Fruit fly (Drosophila melanogaster) whole organism, embryonic: ENCODE results near the gene CG16719.

Experiments
- CG10321 ChIP-seq: fragments of 200-800 bp; sonication (Bioruptor generic); IDR thresholded peaks from 2 replicates; pipeline ENCODE4 v1.3.6; 2022; ENCODE audit warnings: missing biosample characterization, missing genetic modification characterization
- CG10979 ChIP-seq: fragments of 200-800 bp; sonication (Bioruptor generic); optimal IDR thresholded peaks from 2 replicates; lab custom pipeline; 2018; ENCODE audit warnings: missing biosample characterization, mild to moderate bottlenecking, missing genetic modification characterization, moderate library complexity
- CG11696 ChIP-seq: fragments of 200-800 bp; sonication (Bioruptor generic); IDR thresholded peaks from 2 replicates; pipeline ENCODE4 v1.3.6; 2022; ENCODE audit warnings: missing biosample characterization, missing genetic modification characterization
- CG11723 ChIP-seq: fragments of 200-800 bp; sonication (Bioruptor generic); optimal IDR thresholded peaks from 2 replicates; lab custom pipeline; 2017; ENCODE audit warnings: missing biosample characterization, mild to moderate bottlenecking, missing genetic modification characterization
- CG13123 ChIP-seq: fragments of 200-800 bp; sonication (Bioruptor generic); optimal IDR thresholded peaks from 2 replicates; lab custom pipeline; 2016; ENCODE audit warnings: missing biosample characterization, missing genetic modification characterization
- CG15011 ChIP-seq: fragments of 200-800 bp; sonication (Bioruptor generic); optimal IDR thresholded peaks from 3 replicates; lab custom pipeline; 2018; ENCODE audit warnings: missing biosample characterization, mild to moderate bottlenecking, missing genetic modification characterization
- CG15696 ChIP-seq: fragments of 200-800 bp; sonication (Bioruptor generic); optimal IDR thresholded peaks from 2 replicates; lab custom pipeline; 2019; ENCODE audit warnings: missing biosample characterization, mild to moderate bottlenecking, missing genetic modification characterization, moderate library complexity
- CG16813 ChIP-seq: fragments of 200-800 bp; sonication (Bioruptor generic); IDR thresholded peaks from 3 replicates; pipeline ENCODE4 v1.3.6; 2022; ENCODE audit warnings: missing biosample characterization, missing genetic modification characterization; ENCODE audit not compliant: partially characterized antibody
- CG17829 ChIP-seq: fragments of 200-800 bp; optimal IDR thresholded peaks from 2 replicates; lab custom pipeline; 2019; ENCODE audit warnings: missing biosample characterization, mild to moderate bottlenecking, missing genetic modification characterization, moderate library complexity
- CG2116 ChIP-seq: fragments of 200-800 bp; sonication (Bioruptor generic); optimal IDR thresholded peaks from 3 replicates; lab custom pipeline; 2018; ENCODE audit warnings: missing biosample characterization, mild to moderate bottlenecking, missing genetic modification characterization
- CG2889 ChIP-seq: fragments of 200-800 bp; sonication (Bioruptor generic); IDR thresholded peaks from 3 replicates; pipeline ENCODE4 v1.3.6; 2022; ENCODE audit warnings: missing biosample characterization, missing genetic modification characterization
- CG30403 ChIP-seq: fragments of 200-800 bp; sonication (Bioruptor generic); optimal IDR thresholded peaks from 3 replicates; lab custom pipeline; 2016; ENCODE audit warnings: missing biosample characterization, missing genetic modification characterization
- CG30431 ChIP-seq: fragments of 200-800 bp; sonication (Bioruptor generic); optimal IDR thresholded peaks from 2 replicates; lab custom pipeline; 2017; ENCODE audit warnings: missing biosample characterization, missing genetic modification characterization
- CG32532 ChIP-seq: fragments of 200-800 bp; sonication (Bioruptor generic); IDR thresholded peaks from 2 replicates; pipeline ENCODE4 v1.3.6; 2022; ENCODE audit warnings: missing biosample characterization, missing genetic modification characterization
- CG4282 ChIP-seq: fragments of 200-800 bp; sonication (Bioruptor generic); optimal IDR thresholded peaks from 2 replicates; lab custom pipeline; 2016; ENCODE audit warnings: missing biosample characterization, missing genetic modification characterization
- CG6175 ChIP-seq: fragments of 200-800 bp; sonication (Bioruptor generic); IDR thresholded peaks from 3 replicates; pipeline ENCODE4 v1.3.6; 2022; ENCODE audit warnings: missing biosample characterization, missing genetic modification characterization
- CG7928 ChIP-seq: fragments of 200-800 bp; sonication (Bioruptor generic); optimal IDR thresholded peaks from 2 replicates; lab custom pipeline; 2017; ENCODE audit warnings: missing biosample characterization, mild to moderate bottlenecking, missing genetic modification characterization
- CG8290 ChIP-seq, 3 experiments: fragments of 200-800 bp; sonication (Bioruptor generic); optimal IDR thresholded peaks; 2 replicates each; lab custom pipeline; 2016 to 2019; ENCODE audit warnings: missing biosample characterization in 3 of 3, missing genetic modification characterization in 3 of 3, mild to moderate bottlenecking in 2 of 3, moderate library complexity in 1 of 3
- CG8765 ChIP-seq: fragments of 200-800 bp; sonication (Bioruptor generic); IDR thresholded peaks from 2 replicates; pipeline ENCODE4 v1.3.6; 2022; ENCODE audit warnings: missing biosample characterization, missing genetic modification characterization
- Chrac-16 ChIP-seq: fragments of 200-800 bp; sonication (Bioruptor generic); optimal IDR thresholded peaks from 3 replicates; lab custom pipeline; 2016; ENCODE audit warnings: missing biosample characterization, missing genetic modification characterization
- D ChIP-seq, 2 experiments: fragments of 200-800 bp in 1 of 2; fragments of >200 bp in 1 of 2; sonication (Bioruptor generic) in 1 of 2; optimal IDR thresholded peaks; 2 replicates in 1 of 2; 3 replicates in 1 of 2; lab custom pipeline; 2017; ENCODE audit warnings: mild to moderate bottlenecking in 1 of 2, missing biosample characterization in 1 of 2, missing genetic modification characterization in 1 of 2, missing genetic modification reagents in 1 of 2
- Dbx ChIP-seq: fragments of 200-800 bp; sonication (Bioruptor generic); IDR thresholded peaks from 3 replicates; pipeline ENCODE4 v1.3.6; 2022; ENCODE audit warnings: missing biosample characterization, missing genetic modification characterization
- Eip74EF ChIP-seq, 2 experiments: fragments of 200-800 bp in 1 of 2; fragments of >200 bp in 1 of 2; sonication (Bioruptor generic) in 1 of 2; optimal IDR thresholded peaks; 2 replicates each; lab custom pipeline; 2017 to 2019; ENCODE audit warnings: missing biosample characterization in 2 of 2, missing genetic modification characterization in 2 of 2, mild to moderate bottlenecking in 1 of 2, moderate library complexity in 1 of 2
- GATAe ChIP-seq: fragments of 200-800 bp; sonication (Bioruptor generic); conservative IDR thresholded peaks from 2 replicates; pipeline ENCODE4 v1.3.6; 2022; ENCODE audit warnings: missing biosample characterization, missing genetic modification characterization
- Hmr ChIP-seq: fragments of 200-800 bp; sonication (Bioruptor generic); optimal IDR thresholded peaks from 3 replicates; lab custom pipeline; 2017; ENCODE audit warnings: mild to moderate bottlenecking, missing biosample characterization, missing genetic modification reagents, missing genetic modification characterization
- Hmx ChIP-seq: fragments of 200-800 bp; sonication (Bioruptor generic); optimal IDR thresholded peaks from 2 replicates; lab custom pipeline; 2016; ENCODE audit warnings: missing biosample characterization, missing genetic modification characterization
- Hr51 ChIP-seq, 2 experiments: fragments of 200-800 bp; sonication (Bioruptor generic); optimal IDR thresholded peaks; 2 replicates in 1 of 2; 3 replicates in 1 of 2; lab custom pipeline; 2016 to 2018; ENCODE audit warnings: missing biosample characterization in 2 of 2, missing genetic modification characterization in 2 of 2, mild to moderate bottlenecking in 1 of 2, moderate library complexity in 1 of 2
- Med ChIP-seq: fragments of 200-800 bp; sonication (Bioruptor generic); peaks from one replicate; lab custom pipeline; 2016; ENCODE audit warnings: missing biosample characterization, missing genetic modification characterization, mild to moderate bottlenecking, inconsistent platforms, moderate library complexity
- Meics ChIP-seq: fragments of 200-800 bp; sonication (Bioruptor generic); optimal IDR thresholded peaks from 2 replicates; lab custom pipeline; 2017; ENCODE audit warnings: missing biosample characterization, mild to moderate bottlenecking, missing genetic modification characterization
- NFAT ChIP-seq: fragments of 200-800 bp; sonication (Bioruptor generic); IDR thresholded peaks from 2 replicates; pipeline ENCODE4 v1.3.6; 2022; ENCODE audit warnings: missing biosample characterization, missing genetic modification characterization
- Ssrp ChIP-seq: fragments of 200-800 bp; sonication (Bioruptor generic); optimal IDR thresholded peaks from 2 replicates; lab custom pipeline; 2018; ENCODE audit warnings: missing biosample characterization, mild to moderate bottlenecking, missing genetic modification characterization, moderate library complexity
- Taf1 ChIP-seq: fragments of 200-800 bp; sonication (Bioruptor generic); IDR thresholded peaks from 2 replicates; pipeline ENCODE4 v1.3.6; 2022; ENCODE audit warnings: missing biosample characterization, missing genetic modification characterization
- Trl ChIP-seq, 3 experiments: fragments of >200 bp in 2 of 3; fragments of 200-800 bp in 1 of 3; sonication (Bioruptor generic) in 1 of 3; optimal IDR thresholded peaks; 2 replicates in 1 of 3; 3 replicates in 2 of 3; lab custom pipeline; 2016 to 2017; ENCODE audit warnings: missing biosample characterization in 1 of 3, missing genetic modification characterization in 1 of 3
- Usf ChIP-seq: fragments of 200-800 bp; sonication (Bioruptor generic); optimal IDR thresholded peaks from 2 replicates; lab custom pipeline; 2017; ENCODE audit warnings: missing genotype, missing biosample characterization, missing genetic modification characterization
- dpn ChIP-seq, 2 experiments: fragments of 200-800 bp; sonication (Bioruptor generic); optimal IDR thresholded peaks; 3 replicates each; lab custom pipeline; 2016; ENCODE audit warnings: missing biosample characterization in 2 of 2, missing genetic modification characterization in 2 of 2
- ewg ChIP-seq: fragments of 200-800 bp; sonication (Bioruptor generic); optimal IDR thresholded peaks from 3 replicates; lab custom pipeline; 2017; ENCODE audit warnings: mild to moderate bottlenecking, missing biosample characterization, missing genetic modification reagents, missing genetic modification characterization
- fd3F ChIP-seq: fragments of 200-800 bp; sonication (Bioruptor generic); optimal IDR thresholded peaks from 2 replicates; lab custom pipeline; 2018; ENCODE audit warnings: missing biosample characterization, mild to moderate bottlenecking, missing genetic modification characterization, moderate library complexity
- ftz-f1 ChIP-seq: fragments of 200-800 bp; sonication (Bioruptor generic); optimal IDR thresholded peaks from 2 replicates; lab custom pipeline; 2016; ENCODE audit warnings: missing biosample characterization, missing genetic modification characterization
- kay ChIP-seq: fragments of 200-800 bp; sonication (Bioruptor generic); optimal IDR thresholded peaks from 2 replicates; lab custom pipeline; 2016; ENCODE audit warnings: missing biosample characterization, missing genetic modification characterization
- nerfin-1 ChIP-seq: fragments of 200-800 bp; sonication (Bioruptor generic); optimal IDR thresholded peaks from 3 replicates; lab custom pipeline; 2019; ENCODE audit warnings: missing biosample characterization, mild to moderate bottlenecking, missing genetic modification characterization, moderate library complexity
- oc ChIP-seq: fragments of 200-800 bp; sonication (Bioruptor generic); optimal IDR thresholded peaks from 2 replicates; lab custom pipeline; 2018; ENCODE audit warnings: missing biosample characterization, mild to moderate bottlenecking, missing genetic modification characterization, moderate library complexity
- otp ChIP-seq: fragments of 200-800 bp; sonication (Bioruptor generic); IDR thresholded peaks from 3 replicates; pipeline ENCODE4, ENCODE4 v1.3.6; 2022; ENCODE audit warnings: missing biosample characterization, missing genetic modification characterization
- peb ChIP-seq: fragments of 200-800 bp; sonication (Bioruptor generic); IDR thresholded peaks from 2 replicates; pipeline ENCODE4 v1.3.6; 2022; ENCODE audit warnings: missing biosample characterization, missing genetic modification characterization
- prd ChIP-seq, 3 experiments: fragments of >200 bp in 2 of 3; fragments of 200-800 bp in 1 of 3; sonication (Bioruptor generic) in 1 of 3; optimal IDR thresholded peaks in 2 of 3; IDR thresholded peaks in 1 of 3; 2 replicates in 2 of 3; 3 replicates in 1 of 3; pipeline versions ENCODE4 v1.3.6 to Lab custom; 2017 to 2022; ENCODE audit warnings: missing biosample characterization in 1 of 3, missing genetic modification characterization in 1 of 3
- ranshi ChIP-seq: fragments of 200-800 bp; sonication (Bioruptor generic); IDR thresholded peaks from 2 replicates; pipeline ENCODE4 v1.3.6; 2022; ENCODE audit warnings: missing biosample characterization, missing genetic modification characterization
- seq ChIP-seq: fragments of 200-800 bp; sonication (Bioruptor generic); IDR thresholded peaks from 2 replicates; pipeline ENCODE4 v1.3.6; 2022; ENCODE audit warnings: missing biosample characterization, missing genetic modification characterization
- sisA ChIP-seq: fragments of 200-800 bp; sonication (Bioruptor generic); IDR thresholded peaks from 2 replicates; pipeline ENCODE4 v1.3.6; 2022; ENCODE audit warnings: missing biosample characterization, missing genetic modification characterization
- slou ChIP-seq: fragments of 200-800 bp; sonication (Bioruptor generic); optimal IDR thresholded peaks from 3 replicates; lab custom pipeline; 2016; ENCODE audit warnings: missing biosample characterization, missing genetic modification characterization

CG16719 gene

DNA sequence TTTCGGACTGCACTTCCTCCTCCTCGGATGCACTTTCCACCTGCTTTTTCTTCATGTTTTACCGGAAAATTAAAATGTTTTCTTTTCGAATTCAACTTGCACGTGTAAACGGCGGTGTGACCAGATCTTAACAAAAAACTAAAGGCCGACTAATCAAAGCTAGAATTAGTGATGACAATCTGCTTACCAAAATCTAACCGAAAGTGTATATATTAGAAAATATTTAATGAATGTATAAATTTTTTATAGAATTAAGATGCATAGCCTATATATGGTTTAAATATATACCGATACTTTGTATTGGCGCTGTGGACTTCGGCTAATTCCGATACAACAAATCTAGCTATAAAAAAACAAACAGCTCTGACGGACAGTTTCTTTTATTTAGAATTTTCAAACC lies 34.0 kb downstream of the CG16719 start, which contains the start of the genes CG18178 and CG14174 (continued):
- 0 out of 3 replicates have a peak, but pooled peaks have one; percentile 24 for TF ChIP-seq CG2889
- TF ChIP-seq ftz-f1 (GFP tag; lab: Kevin White, UChicago): no peak
- TF ChIP-seq GATAe (GFP tag; lab: Robert Waterston, UW): 0 out of 2 replicates have a peak, but pooled peaks have one; percentile 22
- peak in 1 of 2 experiments; percentile 71 for TF ChIP-seq Hr51 (GFP tag; optimal IDR thresholded peaks at IDR 0.05; lab: Kevin White, UChicago)
- TF ChIP-seq Eip74EF (GFP tag; optimal IDR thresholded peaks at IDR 0.05; lab: Kevin White, UChicago): no peak
- peak; percentile 62 for TF ChIP-seq fd3F (GFP tag; lab: Kevin White, UChicago)
- TF ChIP-seq prd (optimal IDR thresholded peaks at IDR 0.05; lab: Kevin White, UChicago): no peak
- TF ChIP-seq prd (GFP tag; IDR thresholded peaks at IDR 0.05; lab: Robert Waterston, UW): peak; percentile 59; the same call in 1 of the 3 replicates
- TF ChIP-seq CG15011: no peak
- TF ChIP-seq Hmr: no peak
- no peak for TF ChIP-seq CG6175 (GFP tag; lab: Robert Waterston, UW)
- peak; percentile 70; the same call in 2 of the 3 replicates for TF ChIP-seq Dbx
- TF ChIP-seq Chrac-16 (GFP tag; lab: Kevin White, UChicago): peak; percentile 67
- peak; percentile 83 for TF ChIP-seq CG17829
- TF ChIP-seq CG7928 (GFP tag; lab: Kevin White, UChicago): peak; percentile 42
- no peak for TF ChIP-seq CG4282 (GFP tag; lab: Kevin White, UChicago)
- no peak for TF ChIP-seq Hmx (GFP tag; lab: Kevin White, UChicago)
- peak; percentile 34 for TF ChIP-seq ewg (GFP tag; lab: Kevin White, UChicago)
- TF ChIP-seq kay: peak; percentile 39
- TF ChIP-seq ranshi (GFP tag; lab: Robert Waterston, UW): peak; percentile 50; the same call in 1 of the 2 replicates
- TF ChIP-seq CG10979 (tag; lab: Kevin White, UChicago): peak; percentile 74
- no peak for TF ChIP-seq slou
- TF ChIP-seq CG16813 (GFP tag; lab: Robert Waterston, UW): peak; percentile 45; the same call in 2 of the 3 replicates
- 0 out of 2 replicates have a peak, but pooled peaks have one; percentile 14 for TF ChIP-seq CG8765 (GFP tag; lab: Robert Waterston, UW)
- peak; percentile 60 for TF ChIP-seq CG30403 (GFP tag; lab: Kevin White, UChicago)
- peak; percentile 65 for TF ChIP-seq CG8290 (GFP tag; optimal IDR thresholded peaks at IDR 0.05; lab: Kevin White, UChicago)
- no peak for TF ChIP-seq CG8290 (tag; optimal IDR thresholded peaks at IDR 0.05; lab: Kevin White, UChicago)
- peak; percentile 42 for TF ChIP-seq CG13123 (GFP tag; lab: Kevin White, UChicago)
- TF ChIP-seq oc (tag; lab: Kevin White, UChicago): no peak
- peak; percentile 78 for TF ChIP-seq Ssrp (tag; lab: Kevin White, UChicago)
- peak; percentile 38 for TF ChIP-seq Usf
- peak; percentile 9 for TF ChIP-seq CG11723 (GFP tag; lab: Kevin White, UChicago)
- no peak for TF ChIP-seq peb
- TF ChIP-seq Meics (GFP tag; lab: Kevin White, UChicago): peak; percentile 48
- no peak for TF ChIP-seq otp (GFP tag; lab: Robert Waterston, UW)
- TF ChIP-seq CG30431 (GFP tag; lab: Kevin White, UChicago): peak; percentile 25
- peak; percentile 58 for TF ChIP-seq sisA (GFP tag; lab: Robert Waterston, UW)
- no peak for TF ChIP-seq NFAT (GFP tag; lab: Robert Waterston, UW)
- TF ChIP-seq CG10321 (GFP tag; lab: Robert Waterston, UW): no peak
- TF ChIP-seq seq: 0 out of 2 replicates have a peak, but pooled peaks have one; percentile 20
- TF ChIP-seq dpn (GFP tag; optimal IDR thresholded peaks at IDR 0.05; lab: Kevin White, UChicago): peak in 1 of 2 experiments; percentile 76
- TF ChIP-seq CG11696 (GFP tag; lab: Robert Waterston, UW): no peak
- peak; percentile 67 for TF ChIP-seq CG32532 (GFP tag; lab: Robert Waterston, UW)
- TF ChIP-seq Taf1 (GFP tag; lab: Robert Waterston, UW): peak; percentile 50; the same call in 1 of the 2 replicates
- peak; percentile 74 for TF ChIP-seq nerfin-1 (tag; lab: Kevin White, UChicago)
- TF ChIP-seq D (optimal IDR thresholded peaks at IDR 0.05; lab: Kevin White, UChicago): no peak
- peak; percentile 16 for TF ChIP-seq D (GFP tag; optimal IDR thresholded peaks at IDR 0.05; lab: Kevin White, UChicago)
- peak; percentile 71 for TF ChIP-seq Med (GFP tag; lab: Kevin White, UChicago)
- TF ChIP-seq Trl (optimal IDR thresholded peaks at IDR 0.05; lab: Kevin White, UChicago): no peak
- TF ChIP-seq Trl (GFP tag; optimal IDR thresholded peaks at IDR 0.05; lab: Kevin White, UChicago): no peak
- peak; percentile 55 for TF ChIP-seq CG2116 (GFP tag; lab: Kevin White, UChicago)
- peak; percentile 85 for TF ChIP-seq CG15696 (tag; lab: Kevin White, UChicago)
